Fruit fly (Drosophila melanogaster): Measurements from ENCODE around the gene CG3323.

DNA sequence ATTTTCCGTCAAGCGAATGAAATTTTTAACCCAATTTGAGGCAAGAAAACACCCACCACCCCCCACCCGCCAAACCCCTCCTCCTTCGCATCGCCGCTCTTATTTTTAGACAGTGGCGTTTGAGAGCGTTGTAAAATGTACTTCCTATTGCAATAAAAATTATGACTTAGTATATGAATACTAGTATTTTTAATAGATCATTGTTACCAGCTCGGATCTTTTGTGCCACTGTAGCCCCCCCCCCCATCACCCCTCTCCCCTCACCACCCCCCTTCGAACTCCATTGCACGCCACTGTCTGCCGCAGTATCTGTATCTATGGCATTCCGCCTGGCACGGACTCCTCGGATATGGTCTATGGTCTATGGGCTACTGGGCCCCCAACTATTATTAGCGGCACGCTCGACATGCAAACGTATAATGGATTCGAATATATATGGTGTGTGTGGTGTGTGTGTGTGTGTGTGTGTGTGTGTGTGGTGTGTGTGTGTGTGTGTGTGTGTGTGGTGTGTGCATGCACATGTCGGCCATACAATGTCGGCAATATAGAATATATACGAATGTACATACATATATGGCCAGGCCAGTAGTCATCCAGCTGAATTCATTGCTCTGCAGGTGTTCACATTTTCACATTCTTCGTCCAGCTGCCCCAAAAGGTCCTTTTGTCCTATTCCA lies 44.5 kb upstream of the CG3323 start:
- no peak for TF ChIP-seq Dll (optimal IDR thresholded peaks at IDR 0.05)
- TF ChIP-seq psq (optimal IDR thresholded peaks at IDR 0.05) = no peak
- TF ChIP-seq pan (optimal IDR thresholded peaks at IDR 0.05) = no peak
- no peak for TF ChIP-seq usp (GFP tag; optimal IDR thresholded peaks at IDR 0.05)
- no peak for TF ChIP-seq EcR (GFP tag; optimal IDR thresholded peaks at IDR 0.05)

Data from whole organism.